Worm (Caenorhabditis elegans): ENCODE results near the gene npp-22.

Gene npp-22

DNA sequence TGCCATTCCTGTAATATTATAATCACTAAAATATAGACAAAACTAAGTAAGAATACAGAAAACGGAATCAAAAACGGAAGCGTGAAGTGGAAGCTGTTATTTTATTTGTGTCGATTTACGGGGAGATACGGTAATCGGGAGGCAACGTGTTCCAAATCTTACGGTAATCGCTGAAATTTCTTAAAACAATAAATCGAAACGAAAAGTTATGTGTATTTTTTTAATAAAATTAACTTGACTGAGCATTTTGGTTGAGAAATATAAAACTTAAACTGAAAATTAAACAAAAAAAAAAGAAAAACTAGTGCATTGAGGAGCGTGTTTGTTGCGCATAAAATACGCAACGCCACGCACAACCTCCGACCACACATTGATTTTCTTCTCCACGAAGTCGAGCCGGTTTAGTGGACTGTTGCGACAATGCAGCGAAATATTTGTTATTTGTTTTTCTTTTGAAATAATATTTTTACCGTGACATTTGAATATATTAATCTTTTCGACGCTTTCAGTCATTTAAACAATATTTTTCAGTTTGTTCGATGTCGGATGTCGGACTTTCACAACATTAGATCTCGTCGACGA lies 31.2 kb upstream of the npp-22 start, which contains the start of the genes F55A11.1 and syx-5 (continued):
- TF ChIP-seq fkh-10 (GFP tag; optimal IDR thresholded peaks at IDR 0.05) = peak; percentile 52
- TF ChIP-seq unc-62 (GFP tag; optimal IDR thresholded peaks at IDR 0.05) = no peak
- peak; percentile 95 for TF ChIP-seq nhr-19 (GFP tag; conservative IDR thresholded peaks at IDR 0.05)
- peak; percentile 50 for TF ChIP-seq hpl-2 (GFP tag; optimal IDR thresholded peaks at IDR 0.05)
- TF ChIP-seq tbx-2 (tag; optimal IDR thresholded peaks at IDR 0.05) = peak; percentile 96
- peak; percentile 100 for TF ChIP-seq lsy-2 (tag; optimal IDR thresholded peaks at IDR 0.05)
- TF ChIP-seq Y116A8C.19 (tag; optimal IDR thresholded peaks at IDR 0.05; ENCODE audit: borderline replicate concordance) = no peak
- TF ChIP-seq irx-1 (tag; optimal IDR thresholded peaks at IDR 0.05) = peak; percentile 98
- no peak for TF ChIP-seq hlh-4 (tag; optimal IDR thresholded peaks at IDR 0.05)
- peak; percentile 74 for TF ChIP-seq nhr-77 (tag; optimal IDR thresholded peaks at IDR 0.05)
- TF ChIP-seq hlh-17 (GFP tag; optimal IDR thresholded peaks at IDR 0.05; ENCODE audit: borderline replicate concordance) = no peak
- TF ChIP-seq dpl-1 (GFP tag; optimal IDR thresholded peaks at IDR 0.05) = peak; percentile 70 to 80 (median 78)
- TF ChIP-seq sox-4 (tag; optimal IDR thresholded peaks at IDR 0.05) = peak; percentile 95
- TF ChIP-seq mef-2 (tag; optimal IDR thresholded peaks at IDR 0.05) = no peak
- TF ChIP-seq nhr-11 (tag; optimal IDR thresholded peaks at IDR 0.05) = peak; percentile 83
- peak; percentile 99 for TF ChIP-seq lin-14 (GFP tag; optimal IDR thresholded peaks at IDR 0.05)
- no peak for TF ChIP-seq pag-3 (tag; optimal IDR thresholded peaks at IDR 0.05; ENCODE audit: borderline replicate concordance, insufficient read depth)
- TF ChIP-seq egl-27 (tag; optimal IDR thresholded peaks at IDR 0.05) = no peak
- TF ChIP-seq nhr-90 (tag; optimal IDR thresholded peaks at IDR 0.05; ENCODE audit: poor library complexity) = peak; percentile 96
- peak; percentile 93 for TF ChIP-seq mep-1 (tag; optimal IDR thresholded peaks at IDR 0.05)
- TF ChIP-seq elt-3 (tag; optimal IDR thresholded peaks at IDR 0.05) = peak in 2 of 6 experiments; percentile 68 to 86
- peak; percentile 68 for TF ChIP-seq fos-1 (tag; optimal IDR thresholded peaks at IDR 0.05)
- TF ChIP-seq fkh-8 (tag; optimal IDR thresholded peaks at IDR 0.05) = peak; percentile 91
- TF ChIP-seq ceh-88 (GFP tag; IDR thresholded peaks at IDR 0.05) = peak; percentile 88
- TF ChIP-seq unc-98 (GFP tag; IDR thresholded peaks at IDR 0.05) = peak; percentile 42; the same call in 1 of the 2 replicates
- peak; percentile 69 for TF ChIP-seq lir-3 (tag; optimal IDR thresholded peaks at IDR 0.05; ENCODE audit: poor library complexity)
- TF ChIP-seq ztf-11 (tag; optimal IDR thresholded peaks at IDR 0.05) = peak; percentile 15 to 83
- TF ChIP-seq ama-1 (optimal IDR thresholded peaks at IDR 0.05) = no peak
- TF ChIP-seq lin-13 (GFP tag; optimal IDR thresholded peaks at IDR 0.05) = peak; percentile 75
- peak; percentile 83 for TF ChIP-seq elt-2 (tag; optimal IDR thresholded peaks at IDR 0.05)
- peak; percentile 94 for TF ChIP-seq sup-37 (GFP tag; optimal IDR thresholded peaks at IDR 0.05)
- peak; percentile 74 for TF ChIP-seq jun-1 (tag; optimal IDR thresholded peaks at IDR 0.05)
- no peak for TF ChIP-seq sptf-1 (tag; optimal IDR thresholded peaks at IDR 0.05)
- TF ChIP-seq grh-1 (GFP tag; IDR thresholded peaks at IDR 0.05) = peak; percentile 92
- peak; percentile 37 for TF ChIP-seq blmp-1 (tag; optimal IDR thresholded peaks at IDR 0.05)
- peak; percentile 98 for TF ChIP-seq dsc-1 (tag; optimal IDR thresholded peaks at IDR 0.05)
- peak; percentile 89 for TF ChIP-seq ztf-4 (tag; optimal IDR thresholded peaks at IDR 0.05)
- TF ChIP-seq zip-4 (GFP tag; optimal IDR thresholded peaks at IDR 0.05) = peak; percentile 92
- TF ChIP-seq ceh-82 (tag; optimal IDR thresholded peaks at IDR 0.05) = peak; percentile 34 to 64 (median 57)
- peak; percentile 14 for TF ChIP-seq nhr-12 (tag; optimal IDR thresholded peaks at IDR 0.05)
- peak; percentile 34 for TF ChIP-seq skn-1 (tag; optimal IDR thresholded peaks at IDR 0.05)
- TF ChIP-seq pax-3 (tag; optimal IDR thresholded peaks at IDR 0.05) = peak; percentile 88
- peak in 1 of 2 experiments; percentile 72 for TF ChIP-seq mdl-1 (tag; optimal IDR thresholded peaks at IDR 0.05)
- peak; percentile 98 for TF ChIP-seq nhr-85 (tag)
- TF ChIP-seq nhr-84 (tag; optimal IDR thresholded peaks at IDR 0.05) = no peak
- TF ChIP-seq swsn-7 (tag; optimal IDR thresholded peaks at IDR 0.05) = peak; percentile 96
- TF ChIP-seq unc-30 (tag; optimal IDR thresholded peaks at IDR 0.05) = peak; percentile 28
- TF ChIP-seq isw-1 (GFP tag; IDR thresholded peaks at IDR 0.05) = peak; percentile 94

Data from whole organism, L1 larva.